Worm (Caenorhabditis elegans) whole organism, early embryonic: ENCODE measurements around the gene R09A8.1.

Experiments
- aly-1 ChIP-seq: sonication (generic microtip); optimal IDR thresholded peaks from 2 replicates; lab custom pipeline; 2016; ENCODE audit warnings: missing genetic modification characterization, missing compliant biosample characterization
- ama-1 ChIP-seq: fragments of 150-350 bp; optimal IDR thresholded peaks from 2 replicates; lab custom pipeline; 2014

DNA sequence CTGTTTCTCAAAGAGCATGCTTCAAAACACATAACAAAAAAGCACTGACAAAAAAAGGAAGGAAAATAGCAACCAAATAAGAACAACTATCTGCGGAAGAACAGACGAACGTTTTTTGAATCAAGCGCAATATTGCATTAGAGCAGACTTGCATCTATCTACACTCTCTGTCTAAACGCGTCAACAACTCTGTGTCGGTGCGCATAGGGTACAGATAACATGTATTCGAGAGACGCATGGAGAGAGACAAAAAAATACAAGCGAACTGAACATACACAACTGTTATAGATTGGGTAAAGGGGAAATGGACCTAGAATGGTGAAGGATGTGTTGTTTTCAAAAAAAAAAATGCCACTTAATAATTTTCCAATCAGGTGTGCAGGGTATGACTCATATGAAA lies 21.5 kb downstream of the R09A8.1 start:
- TF ChIP-seq aly-1 (tag; lab: Kevin White, UChicago), result no peak
- no peak for TF ChIP-seq ama-1
